Fruit fly (Drosophila melanogaster) whole organism, embryonic: Measurements from ENCODE around the gene CG4968.

Experiments used
- Atf-2 ChIP-seq: fragments of 200-800 bp; sonication (Bioruptor generic); optimal IDR thresholded peaks from 2 replicates; lab custom pipeline; 2016; ENCODE audit warnings: missing biosample characterization, missing genetic modification characterization
- B-H2 ChIP-seq: fragments of 200-800 bp; sonication (Bioruptor generic); optimal IDR thresholded peaks from 2 replicates; lab custom pipeline; 2018; ENCODE audit warnings: missing biosample characterization, mild to moderate bottlenecking, missing genetic modification characterization
- CG10979 ChIP-seq: fragments of 200-800 bp; sonication (Bioruptor generic); optimal IDR thresholded peaks from 2 replicates; lab custom pipeline; 2018; ENCODE audit warnings: missing biosample characterization, mild to moderate bottlenecking, missing genetic modification characterization, moderate library complexity
- CG11723 ChIP-seq: fragments of 200-800 bp; sonication (Bioruptor generic); optimal IDR thresholded peaks from 2 replicates; lab custom pipeline; 2017; ENCODE audit warnings: missing biosample characterization, mild to moderate bottlenecking, missing genetic modification characterization
- CG12769 ChIP-seq: fragments of 200-800 bp; sonication (Bioruptor generic); optimal IDR thresholded peaks from 2 replicates; lab custom pipeline; 2019; ENCODE audit warnings: missing biosample characterization, mild to moderate bottlenecking, missing genetic modification characterization, moderate library complexity
- CG13424 ChIP-seq: fragments of 200-800 bp; sonication (Bioruptor generic); optimal IDR thresholded peaks from 2 replicates; lab custom pipeline; 2019; ENCODE audit warnings: missing biosample characterization, mild to moderate bottlenecking, missing genetic modification characterization, moderate library complexity
- CG13775 ChIP-seq: fragments of 200-800 bp; sonication (Bioruptor generic); optimal IDR thresholded peaks from 3 replicates; lab custom pipeline; 2017; ENCODE audit warnings: missing biosample characterization, mild to moderate bottlenecking, missing genetic modification characterization
- CG15601 ChIP-seq: fragments of 200-800 bp; sonication (Bioruptor generic); optimal IDR thresholded peaks from 3 replicates; lab custom pipeline; 2019; ENCODE audit warnings: missing biosample characterization, mild to moderate bottlenecking, missing genetic modification characterization, moderate library complexity
- CG16863 ChIP-seq: fragments of 200-800 bp; sonication (Bioruptor generic); optimal IDR thresholded peaks from 3 replicates; lab custom pipeline; 2016; ENCODE audit warnings: missing biosample characterization, missing genetic modification characterization
- CG17328 ChIP-seq: fragments of 200-800 bp; sonication (Bioruptor generic); IDR thresholded peaks from 2 replicates; pipeline ENCODE4 v1.3.6; 2022; ENCODE audit warnings: missing biosample characterization, missing genetic modification characterization
- CG17829 ChIP-seq: fragments of 200-800 bp; optimal IDR thresholded peaks from 2 replicates; lab custom pipeline; 2019; ENCODE audit warnings: missing biosample characterization, mild to moderate bottlenecking, missing genetic modification characterization, moderate library complexity
- CG6272 ChIP-seq: fragments of 200-800 bp; sonication (Bioruptor generic); IDR thresholded peaks from 2 replicates; pipeline ENCODE4 v1.3.6; 2022; ENCODE audit warnings: missing biosample characterization, missing genetic modification characterization
- CG6791 ChIP-seq: fragments of 200-800 bp; sonication (Bioruptor generic); IDR thresholded peaks from 3 replicates; pipeline ENCODE4 v1.3.6; 2022; ENCODE audit warnings: missing biosample characterization, missing genetic modification characterization; ENCODE audit not compliant: partially characterized antibody
- CG7745 ChIP-seq: fragments of 200-800 bp; sonication (Bioruptor generic); optimal IDR thresholded peaks from 2 replicates; lab custom pipeline; 2018; ENCODE audit warnings: missing biosample characterization, mild to moderate bottlenecking, missing genetic modification characterization, moderate library complexity
- CG7839 ChIP-seq: fragments of 200-800 bp; sonication (Bioruptor generic); optimal IDR thresholded peaks from 3 replicates; lab custom pipeline; 2018; ENCODE audit warnings: missing biosample characterization, mild to moderate bottlenecking, missing genetic modification characterization, moderate library complexity
- CG8765 ChIP-seq: fragments of 200-800 bp; sonication (Bioruptor generic); IDR thresholded peaks from 2 replicates; pipeline ENCODE4 v1.3.6; 2022; ENCODE audit warnings: missing biosample characterization, missing genetic modification characterization
- CG8944 ChIP-seq: fragments of 200-800 bp; sonication (Bioruptor generic); optimal IDR thresholded peaks from 3 replicates; lab custom pipeline; 2016; ENCODE audit warnings: missing biosample characterization, missing genetic modification characterization
- CG9727 ChIP-seq: fragments of 200-800 bp; sonication (Bioruptor generic); optimal IDR thresholded peaks from 3 replicates; lab custom pipeline; 2017; ENCODE audit warnings: missing biosample characterization, mild to moderate bottlenecking, missing genetic modification characterization
- CTCF ChIP-seq: fragments of 200-800 bp; sonication (Bioruptor generic); optimal IDR thresholded peaks from 2 replicates; lab custom pipeline; 2017; ENCODE audit warnings: missing biosample characterization, mild to moderate bottlenecking, missing genetic modification characterization, moderate library complexity
- D19B ChIP-seq: fragments of 200-800 bp; sonication (Bioruptor generic); optimal IDR thresholded peaks from 2 replicates; lab custom pipeline; 2017; ENCODE audit warnings: missing biosample characterization, mild to moderate bottlenecking, missing genetic modification characterization
- E2f1 ChIP-seq: fragments of 200-800 bp; sonication (Bioruptor generic); IDR thresholded peaks from 2 replicates; pipeline ENCODE4 v1.3.6; 2022; ENCODE audit warnings: missing biosample characterization, missing genetic modification characterization
- H15 ChIP-seq: fragments of 200-800 bp; sonication (Bioruptor generic); IDR thresholded peaks from 3 replicates; pipeline ENCODE4 v1.3.6; 2022; ENCODE audit warnings: missing biosample characterization, missing genetic modification characterization
- Hand ChIP-seq: fragments of 200-800 bp; sonication (Bioruptor generic); optimal IDR thresholded peaks from 2 replicates; lab custom pipeline; 2017; ENCODE audit warnings: mild to moderate bottlenecking, missing biosample characterization, missing genetic modification reagents, missing genetic modification characterization
- Hsf ChIP-seq: fragments of 200-800 bp; sonication (Bioruptor generic); optimal IDR thresholded peaks from 3 replicates; lab custom pipeline; 2016; ENCODE audit warnings: missing biosample characterization, missing genetic modification characterization
- Lim3 ChIP-seq: fragments of 200-800 bp; sonication (Bioruptor generic); IDR thresholded peaks from 2 replicates; pipeline ENCODE4 v1.3.6; 2022; ENCODE audit warnings: missing biosample characterization, missing genetic modification characterization
- Mrtf ChIP-seq: fragments of 200-800 bp; sonication (Bioruptor generic); IDR thresholded peaks from 3 replicates; pipeline ENCODE4 v1.3.6; 2022; ENCODE audit warnings: missing biosample characterization, missing genetic modification characterization
- NK7.1 ChIP-seq: fragments of 200-800 bp; sonication (Bioruptor generic); optimal IDR thresholded peaks from 3 replicates; lab custom pipeline; 2016; ENCODE audit warnings: missing biosample characterization, missing genetic modification characterization
- Optix ChIP-seq: fragments of 200-800 bp; sonication (Bioruptor generic); IDR thresholded peaks from 3 replicates; pipeline ENCODE4 v1.3.6; 2022; ENCODE audit warnings: missing biosample characterization, missing genetic modification characterization
- Pdp1 ChIP-seq, 2 experiments: fragments of 200-800 bp; sonication (Bioruptor generic); optimal IDR thresholded peaks; 3 replicates each; lab custom pipeline; 2016; ENCODE audit warnings: missing biosample characterization in 2 of 2, missing genetic modification characterization in 2 of 2, mild to moderate bottlenecking in 1 of 2, moderate library complexity in 1 of 2
- Ptx1 ChIP-seq: fragments of 200-800 bp; sonication (Bioruptor generic); IDR thresholded peaks from 2 replicates; pipeline ENCODE4 v1.3.6; 2022; ENCODE audit warnings: missing biosample characterization, missing genetic modification characterization
- Taf1 ChIP-seq: fragments of 200-800 bp; sonication (Bioruptor generic); IDR thresholded peaks from 2 replicates; pipeline ENCODE4 v1.3.6; 2022; ENCODE audit warnings: missing biosample characterization, missing genetic modification characterization
- ab ChIP-seq: fragments of 200-800 bp; sonication (Bioruptor generic); optimal IDR thresholded peaks from 2 replicates; lab custom pipeline; 2016; ENCODE audit warnings: missing biosample characterization, missing genetic modification characterization
- al ChIP-seq: fragments of 200-800 bp; sonication (Bioruptor generic); IDR thresholded peaks from 2 replicates; pipeline ENCODE4 v1.3.6; 2022; ENCODE audit warnings: missing biosample characterization, missing genetic modification characterization
- bigmax ChIP-seq: fragments of 200-800 bp; sonication (Bioruptor generic); optimal IDR thresholded peaks from 2 replicates; lab custom pipeline; 2018; ENCODE audit warnings: missing biosample characterization, mild to moderate bottlenecking, missing genetic modification characterization
- cas ChIP-seq: fragments of 200-800 bp; sonication (Bioruptor generic); IDR thresholded peaks from 2 replicates; pipeline ENCODE4 v1.3.6; 2022; ENCODE audit warnings: missing biosample characterization, missing genetic modification characterization
- dan ChIP-seq: fragments of 200-800 bp; sonication (Bioruptor generic); IDR thresholded peaks from 2 replicates; pipeline ENCODE4 v1.3.6; 2022; ENCODE audit warnings: missing biosample characterization, missing genetic modification characterization
- dati ChIP-seq: fragments of 200-800 bp; sonication (Bioruptor generic); IDR thresholded peaks from 2 replicates; pipeline ENCODE4 v1.3.6; 2022; ENCODE audit warnings: missing biosample characterization, missing genetic modification characterization
- dysf ChIP-seq: fragments of 200-800 bp; sonication (Bioruptor generic); IDR thresholded peaks from 3 replicates; pipeline ENCODE4 v1.3.6; 2022; ENCODE audit warnings: missing biosample characterization, missing genetic modification characterization
- eyg ChIP-seq: fragments of 200-800 bp; sonication (Bioruptor generic); optimal IDR thresholded peaks from 3 replicates; lab custom pipeline; 2016; ENCODE audit warnings: missing biosample characterization, missing genetic modification characterization
- hbn ChIP-seq: fragments of 200-800 bp; sonication (Bioruptor generic); IDR thresholded peaks from 2 replicates; pipeline ENCODE4 v1.3.6; 2022; ENCODE audit warnings: missing biosample characterization, missing genetic modification characterization; ENCODE audit not compliant: partially characterized antibody
- kay ChIP-seq: fragments of 200-800 bp; sonication (Bioruptor generic); optimal IDR thresholded peaks from 2 replicates; lab custom pipeline; 2016; ENCODE audit warnings: missing biosample characterization, missing genetic modification characterization
- knrl ChIP-seq: fragments of 200-800 bp; sonication (Bioruptor generic); IDR thresholded peaks from 3 replicates; pipeline ENCODE4 v1.3.6; 2022; ENCODE audit warnings: missing biosample characterization, missing genetic modification characterization; ENCODE audit not compliant: partially characterized antibody
- lab ChIP-seq: fragments of 200-800 bp; sonication (Bioruptor generic); optimal IDR thresholded peaks from 3 replicates; lab custom pipeline; 2017; ENCODE audit warnings: missing biosample characterization, missing genetic modification characterization, mild to moderate bottlenecking, moderate library complexity, missing genetic modification reagents
- nom ChIP-seq: fragments of 200-800 bp; sonication (Bioruptor generic); optimal IDR thresholded peaks from 2 replicates; lab custom pipeline; 2017; ENCODE audit warnings: missing biosample characterization, missing genetic modification characterization, mild to moderate bottlenecking, moderate library complexity, missing genetic modification reagents
- pita ChIP-seq: fragments of 200-800 bp; sonication (Bioruptor generic); optimal IDR thresholded peaks from 2 replicates; lab custom pipeline; 2017; ENCODE audit warnings: missing biosample characterization, mild to moderate bottlenecking, missing genetic modification characterization
- pros ChIP-seq: fragments of 200-800 bp; sonication (Bioruptor generic); optimal IDR thresholded peaks from 3 replicates; lab custom pipeline; 2019; ENCODE audit warnings: missing biosample characterization, mild to moderate bottlenecking, missing genetic modification characterization, moderate library complexity
- ro ChIP-seq: fragments of 200-800 bp; sonication (Bioruptor generic); IDR thresholded peaks from 2 replicates; pipeline ENCODE4 v1.3.6; 2022; ENCODE audit warnings: missing biosample characterization, missing genetic modification characterization
- row ChIP-seq: fragments of 200-800 bp; sonication (Bioruptor generic); IDR thresholded peaks from 3 replicates; pipeline ENCODE4 v1.3.6; 2022; ENCODE audit warnings: missing biosample characterization, missing genetic modification characterization
- sna ChIP-seq: fragments of 200-800 bp; sonication (Bioruptor generic); IDR thresholded peaks from 2 replicates; pipeline ENCODE4 v1.3.6; 2022; ENCODE audit warnings: missing biosample characterization, missing genetic modification characterization; ENCODE audit not compliant: partially characterized antibody
- tup ChIP-seq: fragments of 200-800 bp; sonication (Bioruptor generic); optimal IDR thresholded peaks from 2 replicates; lab custom pipeline; 2016; ENCODE audit warnings: missing biosample characterization, mild to moderate bottlenecking, missing genetic modification characterization, moderate library complexity

The CG4968 gene

DNA sequence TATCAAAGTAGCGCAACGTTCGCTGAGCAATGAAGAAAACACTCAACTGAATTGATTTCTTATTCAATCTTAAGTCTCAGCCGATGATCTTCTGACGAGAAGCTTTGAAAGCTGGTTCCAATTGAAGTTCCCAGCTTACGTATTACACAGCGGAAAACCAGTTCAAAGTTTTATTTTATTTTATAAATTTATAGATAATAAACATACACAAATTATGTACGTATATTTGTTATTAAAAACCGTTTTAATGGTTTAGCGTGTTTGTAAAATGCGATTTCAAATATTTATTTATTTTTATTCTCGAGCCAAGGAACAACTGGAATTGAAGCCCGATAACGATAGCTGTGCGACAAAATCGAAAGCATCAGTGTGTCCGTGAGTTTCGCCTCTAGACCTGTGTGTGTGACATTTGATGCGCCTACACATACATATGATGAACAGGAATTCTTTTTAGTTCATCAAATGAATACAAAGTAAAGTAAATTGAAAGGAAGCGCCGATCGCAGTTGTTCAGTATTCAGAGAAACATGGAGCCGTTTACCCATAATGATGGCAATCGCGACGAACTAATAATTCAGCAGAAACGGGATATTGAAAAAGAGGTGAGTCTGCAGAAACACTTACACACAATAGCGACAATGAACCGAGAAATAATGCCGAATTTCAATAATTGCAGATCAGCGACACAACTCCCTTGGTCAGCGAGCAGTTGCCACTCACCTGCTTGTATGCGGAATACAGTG lies at the start of gene CG4968, which contains the start of gene CG5390 (continued):
- peak; percentile 61 for TF ChIP-seq pros (GFP tag; lab: Kevin White, UChicago)
- TF ChIP-seq CG6791: 0 out of 3 replicates have a peak, but pooled peaks have one; percentile 42
- TF ChIP-seq tup (GFP tag; lab: Kevin White, UChicago): peak; percentile 35
- no peak for TF ChIP-seq CG8944 (GFP tag; lab: Kevin White, UChicago)
- no peak for TF ChIP-seq CG8765
- TF ChIP-seq al (GFP tag; lab: Robert Waterston, UW): peak; percentile 55
- TF ChIP-seq row (GFP tag; lab: Robert Waterston, UW): peak; percentile 82
- TF ChIP-seq sna (GFP tag; lab: Robert Waterston, UW): no peak
- TF ChIP-seq CG11723 (GFP tag; lab: Kevin White, UChicago): peak; percentile 50
- peak; percentile 62 for TF ChIP-seq CG10979
- TF ChIP-seq Ptx1 (GFP tag; lab: Robert Waterston, UW): peak; percentile 50; the same call in 1 of the 2 replicates
- no peak for TF ChIP-seq hbn (GFP tag; lab: Robert Waterston, UW)
- TF ChIP-seq CG16863 (GFP tag; lab: Kevin White, UChicago): no peak
- no peak for TF ChIP-seq CG7745 (tag; lab: Kevin White, UChicago)
- no peak for TF ChIP-seq CG6272 (GFP tag; lab: Robert Waterston, UW)
- TF ChIP-seq CG15601: peak; percentile 87
- peak; percentile 54 for TF ChIP-seq nom (GFP tag; lab: Kevin White, UChicago)
- TF ChIP-seq kay: peak; percentile 33
- TF ChIP-seq Taf1 (GFP tag; lab: Robert Waterston, UW): 0 out of 2 replicates have a peak, but pooled peaks have one; percentile 14
- peak; percentile 35; the same call in 2 of the 3 replicates for TF ChIP-seq knrl (GFP tag; lab: Robert Waterston, UW)
- TF ChIP-seq cas (GFP tag; lab: Robert Waterston, UW): peak; percentile 59; the same call in 1 of the 2 replicates
- peak; percentile 50 for TF ChIP-seq D19B (GFP tag; lab: Kevin White, UChicago)
- peak; percentile 69 for TF ChIP-seq CG17328
- TF ChIP-seq CG7839: no peak
- no peak for TF ChIP-seq ro (GFP tag; lab: Robert Waterston, UW)
- peak; percentile 45; the same call in 1 of the 3 replicates for TF ChIP-seq H15 (GFP tag; lab: Robert Waterston, UW)
- no peak for TF ChIP-seq Optix (GFP tag; lab: Robert Waterston, UW)
- peak; percentile 52 for TF ChIP-seq CG9727
- TF ChIP-seq CG12769 (tag; lab: Kevin White, UChicago): no peak
- no peak; the same call in 2 of the 3 replicates for TF ChIP-seq Mrtf (GFP tag; lab: Robert Waterston, UW)
- peak; percentile 79 for TF ChIP-seq CG17829
- peak; percentile 55 for TF ChIP-seq CG13775
- no peak for TF ChIP-seq NK7.1
- peak; percentile 55; the same call in 1 of the 3 replicates for TF ChIP-seq dysf (GFP tag; lab: Robert Waterston, UW)
- no peak for TF ChIP-seq pita (GFP tag; lab: Kevin White, UChicago)
- no peak for TF ChIP-seq lab (GFP tag; lab: Kevin White, UChicago)
- TF ChIP-seq dati: no peak
- peak; percentile 34 for TF ChIP-seq Hsf (GFP tag; lab: Kevin White, UChicago)
- TF ChIP-seq ab (GFP tag; lab: Kevin White, UChicago): no peak
- peak in 1 of 2 experiments; percentile 42 for TF ChIP-seq Pdp1 (GFP tag; optimal IDR thresholded peaks at IDR 0.05; lab: Kevin White, UChicago)
- TF ChIP-seq Lim3 (GFP tag; lab: Robert Waterston, UW): no peak
- TF ChIP-seq CG13424 (tag; lab: Kevin White, UChicago): peak; percentile 82
- peak; percentile 54 for TF ChIP-seq Hand (GFP tag; lab: Kevin White, UChicago)
- TF ChIP-seq dan: no peak
- no peak for TF ChIP-seq Atf-2 (GFP tag; lab: Kevin White, UChicago)
- no peak for TF ChIP-seq bigmax (GFP tag; lab: Kevin White, UChicago)
- TF ChIP-seq CTCF (GFP tag; lab: Kevin White, UChicago): peak; percentile 12
- TF ChIP-seq E2f1: no peak
- peak; percentile 71 for TF ChIP-seq B-H2 (GFP tag; lab: Kevin White, UChicago)
- TF ChIP-seq eyg (GFP tag; lab: Kevin White, UChicago): no peak
